Worm (Caenorhabditis elegans): Measurements from ENCODE around the gene let-418.

Gene let-418

DNA sequence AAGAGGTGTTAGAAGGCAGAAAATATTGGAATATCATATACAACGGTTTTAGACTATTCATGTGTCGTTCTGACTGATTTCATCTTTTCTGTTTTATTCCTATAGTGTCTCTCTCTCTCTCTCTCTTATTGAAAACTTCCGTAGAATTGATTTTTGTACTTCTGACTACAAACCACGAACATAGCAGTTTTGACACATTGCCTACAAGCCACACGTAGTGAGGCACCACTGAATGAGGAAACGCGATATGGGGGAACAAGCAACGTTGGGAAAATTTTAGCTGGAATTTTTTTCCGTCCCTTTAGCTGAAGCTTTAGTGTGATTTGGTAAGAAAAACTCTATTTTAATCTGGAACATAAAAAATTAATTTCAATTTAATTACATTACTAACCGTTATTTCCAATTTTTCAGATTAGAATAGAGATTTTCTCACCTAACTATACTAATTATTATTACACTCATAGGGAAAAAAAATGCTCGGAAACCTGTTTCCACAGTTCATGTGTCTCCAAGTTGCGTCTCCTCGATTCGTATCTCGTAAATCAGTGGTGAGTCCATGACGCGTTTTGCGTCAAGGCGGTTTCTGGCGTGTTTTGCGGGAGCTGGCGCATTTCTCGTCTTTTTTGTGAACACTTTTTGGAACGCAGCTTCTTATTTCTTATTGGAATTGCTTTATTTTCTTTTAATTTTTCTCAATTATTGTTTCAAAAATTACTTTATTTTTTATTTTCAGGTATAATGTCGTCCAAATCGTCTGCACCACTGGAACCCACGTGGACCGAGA lies 35.9 kb upstream of the let-418 start, which contains the start of the genes nhr-142 and F44E7.9 (continued):
- TF ChIP-seq ztf-11 (tag; optimal IDR thresholded peaks at IDR 0.05), result no peak
- no peak for TF ChIP-seq fos-1 (tag; optimal IDR thresholded peaks at IDR 0.05)
- TF ChIP-seq skn-1 (tag; optimal IDR thresholded peaks at IDR 0.05), result peak; percentile 45
- peak; percentile 81 for TF ChIP-seq lsy-12 (tag; optimal IDR thresholded peaks at IDR 0.05)
- TF ChIP-seq elt-1 (tag; optimal IDR thresholded peaks at IDR 0.05), result no peak
- peak; percentile 52 for TF ChIP-seq lin-39 (tag; optimal IDR thresholded peaks at IDR 0.05)
- TF ChIP-seq ceh-9 (tag; optimal IDR thresholded peaks at IDR 0.05), result no peak

ce11 chrV:5792031-5792430 lies 34.6 kb upstream of the let-418 start, which contains the start of gene ZC250.2:
Gene ZC250.2 (plus strand): TSS chrV:5792331.
- TF ChIP-seq nhr-76 (tag; optimal IDR thresholded peaks at IDR 0.05) (no peak), jun-1 (tag; optimal IDR thresholded peaks at IDR 0.05) (no peak), nhr-23 (tag; optimal IDR thresholded peaks at IDR 0.05) (no peak), fkh-10 (GFP tag; optimal IDR thresholded peaks at IDR 0.05) (no peak), unc-39 (tag; optimal IDR thresholded peaks at IDR 0.05) (no peak), lsy-12 (tag; optimal IDR thresholded peaks at IDR 0.05) (no peak), pqm-1 (tag; optimal IDR thresholded peaks at IDR 0.05) (no peak), nhr-28 (tag; optimal IDR thresholded peaks at IDR 0.05) (no peak), fkh-2 (tag; optimal IDR thresholded peaks at IDR 0.05) (no peak), elt-3 (tag; optimal IDR thresholded peaks at IDR 0.05) (no peak), ztf-4 (tag; optimal IDR thresholded peaks at IDR 0.05) (no peak), sea-2 (GFP tag; optimal IDR thresholded peaks at IDR 0.05) (no peak), zag-1 (tag; optimal IDR thresholded peaks at IDR 0.05) (no peak), unc-62 (GFP tag; optimal IDR thresholded peaks at IDR 0.05) (no peak)

DNA sequence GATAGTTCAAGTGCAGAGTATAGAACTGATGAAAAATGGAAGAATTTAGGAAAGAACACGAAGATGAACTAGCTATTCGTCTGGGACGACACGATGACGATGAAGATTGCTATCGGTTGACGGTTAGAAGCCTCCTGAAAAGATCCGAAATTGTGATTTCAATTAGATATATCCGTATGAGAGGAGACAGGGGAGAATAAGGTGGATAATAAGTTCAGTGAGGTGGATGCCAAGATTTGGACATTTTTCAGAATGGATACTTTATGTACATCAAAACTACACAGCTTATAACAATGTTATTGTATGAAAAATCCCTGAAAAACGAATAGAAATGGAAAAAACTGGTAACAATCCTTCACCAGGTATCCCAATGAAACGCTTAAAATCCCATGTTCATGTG lies 28.5 kb upstream of the let-418 start, which contains the start of gene nstp-3:
nstp-3 (minus strand) TSS at position 101 of the 400 bp plus-strand sequence.
- no peak for TF ChIP-seq egl-5 (tag; optimal IDR thresholded peaks at IDR 0.05)
- TF ChIP-seq fos-1 (tag; optimal IDR thresholded peaks at IDR 0.05), result no peak
- no peak for TF ChIP-seq nhr-11 (tag; optimal IDR thresholded peaks at IDR 0.05)
- no peak for TF ChIP-seq nhr-67 (tag; optimal IDR thresholded peaks at IDR 0.05)
- no peak for TF ChIP-seq lin-15B (tag; optimal IDR thresholded peaks at IDR 0.05)
- TF ChIP-seq mml-1 (tag; optimal IDR thresholded peaks at IDR 0.05), result no peak
- TF ChIP-seq nhr-43 (tag; optimal IDR thresholded peaks at IDR 0.05; ENCODE audit: poor library complexity, severe bottlenecking), result no peak
- no peak for TF ChIP-seq tbx-2 (tag; optimal IDR thresholded peaks at IDR 0.05)
- TF ChIP-seq fkh-2 (tag; optimal IDR thresholded peaks at IDR 0.05), result no peak
- no peak for TF ChIP-seq lsy-12 (tag; optimal IDR thresholded peaks at IDR 0.05)
- no peak for TF ChIP-seq egl-27 (tag; optimal IDR thresholded peaks at IDR 0.05)
- no peak for TF ChIP-seq nhr-77 (tag; optimal IDR thresholded peaks at IDR 0.05)
- no peak for TF ChIP-seq nhr-23 (tag; optimal IDR thresholded peaks at IDR 0.05)
- TF ChIP-seq ceh-16 (tag; optimal IDR thresholded peaks at IDR 0.05), result no peak
- TF ChIP-seq lin-39 (tag; optimal IDR thresholded peaks at IDR 0.05), result no peak
- no peak for TF ChIP-seq unc-39 (tag; optimal IDR thresholded peaks at IDR 0.05)
- TF ChIP-seq nhr-12 (tag; optimal IDR thresholded peaks at IDR 0.05), result no peak
- no peak for TF ChIP-seq daf-12 (tag; optimal IDR thresholded peaks at IDR 0.05)
- no peak for TF ChIP-seq nhr-237 (tag; optimal IDR thresholded peaks at IDR 0.05)

DNA sequence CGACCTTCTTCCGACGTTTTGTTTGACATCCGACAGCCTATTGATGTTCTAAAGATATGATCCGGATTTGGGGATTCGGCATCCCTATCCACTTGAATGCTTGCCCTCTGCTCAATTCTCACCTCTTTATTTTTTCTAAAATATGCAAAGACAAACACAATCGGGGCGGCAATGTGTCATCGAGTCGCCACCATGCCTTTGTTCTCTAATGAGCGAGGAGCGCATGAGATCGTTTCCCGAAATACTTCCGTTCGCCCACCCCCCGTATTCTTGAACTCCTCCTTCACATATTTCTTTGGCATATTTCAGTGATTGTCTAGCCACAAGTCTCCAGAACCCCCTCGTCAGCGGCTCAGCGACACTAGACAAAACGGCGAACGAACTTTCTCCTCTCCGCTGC lies 27.3 kb upstream of the let-418 start, which contains the start of gene cyn-17:
cyn-17 (plus strand) TSS at position 301 of the 400 bp plus-strand sequence.
- TF ChIP-seq mdl-1 (tag; optimal IDR thresholded peaks at IDR 0.05) (no peak), skn-1 (tag; optimal IDR thresholded peaks at IDR 0.05) (no peak), unc-62 (GFP tag; optimal IDR thresholded peaks at IDR 0.05) (no peak), fkh-10 (GFP tag; optimal IDR thresholded peaks at IDR 0.05) (no peak), elt-1 (tag; optimal IDR thresholded peaks at IDR 0.05) (no peak), hmg-11 (tag; optimal IDR thresholded peaks at IDR 0.05) (no peak), nhr-77 (tag; optimal IDR thresholded peaks at IDR 0.05) (no peak), nhr-67 (tag; optimal IDR thresholded peaks at IDR 0.05) (no peak), lsy-12 (tag; optimal IDR thresholded peaks at IDR 0.05) (no peak), ZK546.5 (tag; optimal IDR thresholded peaks at IDR 0.05) (no peak), jun-1 (tag; optimal IDR thresholded peaks at IDR 0.05) (no peak), eor-1 (tag; optimal IDR thresholded peaks at IDR 0.05) (no peak), egl-27 (tag; optimal IDR thresholded peaks at IDR 0.05) (no peak)
